Fruit fly (Drosophila melanogaster) whole organism, adult: ENCODE data around the gene Brms1.
A peak's percentile ranks its signal among the peaks of the same experiment; 100 is the strongest.

Experiments
- CG11617 ChIP-seq: fragments of 200-800 bp; sonication (Bioruptor generic); optimal IDR thresholded peaks from 2 replicates; lab custom pipeline; 2017; ENCODE audit warnings: mild to moderate bottlenecking, missing biosample characterization, missing genetic modification reagents, missing genetic modification characterization
- CG12768 ChIP-seq: fragments of 200-800 bp; sonication (Bioruptor generic); optimal IDR thresholded peaks from 2 replicates; lab custom pipeline; 2017; ENCODE audit warnings: missing biosample characterization, missing genetic modification characterization, mild to moderate bottlenecking, moderate library complexity, missing genetic modification reagents
- CG14711 ChIP-seq: fragments of 200-800 bp; sonication (Bioruptor generic); optimal IDR thresholded peaks from 2 replicates; lab custom pipeline; 2018; ENCODE audit warnings: missing biosample characterization, mild to moderate bottlenecking, missing genetic modification characterization, moderate library complexity
- CG1620 ChIP-seq: fragments of 200-800 bp; sonication (Bioruptor generic); optimal IDR thresholded peaks from 2 replicates; lab custom pipeline; 2016; ENCODE audit warnings: missing biosample characterization, missing genetic modification characterization
- CG33017 ChIP-seq: fragments of 200-800 bp; sonication (Bioruptor generic); optimal IDR thresholded peaks from 2 replicates; lab custom pipeline; 2018; ENCODE audit warnings: missing biosample characterization, mild to moderate bottlenecking, missing genetic modification characterization, moderate library complexity
- CG5204 ChIP-seq: fragments of 200-800 bp; sonication (Bioruptor generic); optimal IDR thresholded peaks from 2 replicates; lab custom pipeline; 2016; ENCODE audit warnings: missing biosample characterization, missing genetic modification characterization
- CG7045 ChIP-seq: fragments of 200-800 bp; sonication (Bioruptor generic); optimal IDR thresholded peaks from 2 replicates; lab custom pipeline; 2017; ENCODE audit warnings: missing biosample characterization, mild to moderate bottlenecking, missing genetic modification characterization
- CG7101 ChIP-seq: fragments of 200-800 bp; sonication (Bioruptor generic); optimal IDR thresholded peaks from 2 replicates; lab custom pipeline; 2018; ENCODE audit warnings: missing biosample characterization, mild to moderate bottlenecking, missing genetic modification characterization, moderate library complexity
- Clk ChIP-seq: fragments of 200-800 bp; sonication (Bioruptor generic); optimal IDR thresholded peaks from 2 replicates; lab custom pipeline; 2017; ENCODE audit warnings: missing biosample characterization, missing genetic modification characterization
- Crg-1 ChIP-seq: fragments of 200-800 bp; sonication (Bioruptor generic); optimal IDR thresholded peaks from 2 replicates; lab custom pipeline; 2016; ENCODE audit warnings: missing biosample characterization, missing genetic modification characterization
- Hr96 ChIP-seq: fragments of 200-800 bp; sonication (Bioruptor generic); optimal IDR thresholded peaks from 2 replicates; lab custom pipeline; 2016; ENCODE audit warnings: missing biosample characterization, missing genetic modification characterization
- Mnt ChIP-seq: fragments of 200-800 bp; sonication (Bioruptor generic); optimal IDR thresholded peaks from 2 replicates; lab custom pipeline; 2016; ENCODE audit warnings: missing biosample characterization, mild to moderate bottlenecking, missing genetic modification characterization
- bab1 ChIP-seq: fragments of 200-800 bp; sonication (Bioruptor generic); optimal IDR thresholded peaks from 3 replicates; lab custom pipeline; 2019; ENCODE audit warnings: missing biosample characterization, mild to moderate bottlenecking, missing genetic modification characterization, moderate library complexity
- cic ChIP-seq: fragments of 200-800 bp; sonication (Bioruptor generic); optimal IDR thresholded peaks from 2 replicates; lab custom pipeline; 2017; ENCODE audit warnings: missing biosample characterization, mild to moderate bottlenecking, missing genetic modification characterization, moderate library complexity
- cnc ChIP-seq, 2 experiments: fragments of >200 bp; optimal IDR thresholded peaks; 2 replicates each; lab custom pipeline; 2017
- kay ChIP-seq: fragments of 200-800 bp; sonication (Bioruptor generic); peaks from one replicate; lab custom pipeline; 2016; ENCODE audit warnings: missing biosample characterization, missing genetic modification characterization, borderline replicate concordance
- ovo ChIP-seq: fragments of 200-800 bp; sonication (Bioruptor generic); optimal IDR thresholded peaks from 2 replicates; lab custom pipeline; 2016; ENCODE audit warnings: missing biosample characterization, missing genetic modification characterization
- pad ChIP-seq: fragments of 200-800 bp; sonication (Bioruptor generic); optimal IDR thresholded peaks from 3 replicates; lab custom pipeline; 2017; ENCODE audit warnings: missing biosample characterization, missing genetic modification characterization, mild to moderate bottlenecking, moderate library complexity, missing genetic modification reagents
- tj ChIP-seq: fragments of 200-800 bp; sonication (Bioruptor generic); optimal IDR thresholded peaks from 3 replicates; lab custom pipeline; 2017; ENCODE audit warnings: missing biosample characterization, mild to moderate bottlenecking, missing genetic modification characterization, moderate library complexity
- toe ChIP-seq: fragments of 200-800 bp; sonication (Bioruptor generic); optimal IDR thresholded peaks from 2 replicates; lab custom pipeline; 2016; ENCODE audit warnings: missing biosample characterization, missing genetic modification characterization

The Brms1 gene

dm6 chrX:12905014-12905900 lies 4.2 kb downstream of the Brms1 start:
- TF ChIP-seq tj (GFP tag; lab: Kevin White, UChicago) (no peak), CG12768 (GFP tag; lab: Kevin White, UChicago) (no peak), Clk (GFP tag; lab: Kevin White, UChicago) (no peak), CG1620 (no peak), cnc (optimal IDR thresholded peaks at IDR 0.05; lab: Kevin White, UChicago) (no peak), cic (GFP tag; lab: Kevin White, UChicago) (peak; percentile 7), Hr96 (GFP tag; lab: Kevin White, UChicago) (no peak), toe (GFP tag; lab: Kevin White, UChicago) (no peak), CG7045 (no peak), bab1 (peak; percentile 52), CG5204 (GFP tag; lab: Kevin White, UChicago) (no peak), CG14711 (tag; lab: Kevin White, UChicago) (peak; percentile 46), ovo (peak; percentile 97), Mnt (GFP tag; lab: Kevin White, UChicago) (peak; percentile 91), pad (GFP tag; lab: Kevin White, UChicago) (peak; percentile 49), kay (GFP tag; lab: Kevin White, UChicago) (no peak), CG11617 (GFP tag; lab: Kevin White, UChicago) (no peak), Crg-1 (GFP tag; lab: Kevin White, UChicago) (no peak), CG33017 (peak; percentile 33), CG7101 (tag; lab: Kevin White, UChicago) (peak; percentile 60)

dm6 chrX:12903099-12903616 lies 6.3 kb downstream of the Brms1 start, which contains the start of gene Flad1:
Gene Flad1, minus strand, starts transcription at chrX:12903516.
- TF ChIP-seq Hr96 (GFP tag; lab: Kevin White, UChicago) (no peak), Clk (GFP tag; lab: Kevin White, UChicago) (no peak), CG11617 (GFP tag; lab: Kevin White, UChicago) (peak; percentile 13), Crg-1 (GFP tag; lab: Kevin White, UChicago) (no peak), CG7101 (tag; lab: Kevin White, UChicago) (no peak), CG12768 (GFP tag; lab: Kevin White, UChicago) (peak; percentile 20), toe (GFP tag; lab: Kevin White, UChicago) (no peak), cic (GFP tag; lab: Kevin White, UChicago) (peak; percentile 41), CG1620 (no peak), tj (GFP tag; lab: Kevin White, UChicago) (peak; percentile 86), CG7045 (no peak), bab1 (peak; percentile 58), CG5204 (GFP tag; lab: Kevin White, UChicago) (no peak), Mnt (GFP tag; lab: Kevin White, UChicago) (peak; percentile 96), CG33017 (no peak), pad (GFP tag; lab: Kevin White, UChicago) (peak; percentile 10), CG14711 (tag; lab: Kevin White, UChicago) (no peak), kay (GFP tag; lab: Kevin White, UChicago) (no peak), ovo (no peak), cnc (optimal IDR thresholded peaks at IDR 0.05; lab: Kevin White, UChicago) (no peak)

- TF ChIP-seq bab1 (peak; percentile 55), tj (GFP tag; lab: Kevin White, UChicago) (peak; percentile 18), kay (GFP tag; lab: Kevin White, UChicago) (no peak), toe (GFP tag; lab: Kevin White, UChicago) (no peak)
Measured at dm6 chrX:12900718-12901442, 8.5 kb downstream of the Brms1 start, which contains the start of gene Coq8. Gene Coq8, minus strand, starts transcription at chrX:12901114.

dm6 chrX:12898569-12898968 lies 10.9 kb downstream of the Brms1 start, which contains the start of gene CG32650:
Gene CG32650, minus strand, starts transcription at chrX:12898669.
- TF ChIP-seq Crg-1 (GFP tag; lab: Kevin White, UChicago) (no peak), cic (GFP tag; lab: Kevin White, UChicago) (no peak), ovo (no peak), CG1620 (no peak), Clk (GFP tag; lab: Kevin White, UChicago) (no peak), Mnt (GFP tag; lab: Kevin White, UChicago) (no peak), cnc (optimal IDR thresholded peaks at IDR 0.05; lab: Kevin White, UChicago) (no peak), toe (GFP tag; lab: Kevin White, UChicago) (no peak), CG11617 (GFP tag; lab: Kevin White, UChicago) (no peak), CG7101 (tag; lab: Kevin White, UChicago) (no peak), CG33017 (no peak)

dm6 chrX:12897150-12897549 lies 12.3 kb downstream of the Brms1 start, which contains the start of gene Pde9:
Gene Pde9, minus strand, starts transcription at chrX:12897327.
- TF ChIP-seq CG14711 (tag; lab: Kevin White, UChicago) (no peak), bab1 (peak; percentile 21), ovo (peak; percentile 49), CG7101 (tag; lab: Kevin White, UChicago) (no peak), pad (GFP tag; lab: Kevin White, UChicago) (no peak), toe (GFP tag; lab: Kevin White, UChicago) (no peak), cic (GFP tag; lab: Kevin White, UChicago) (no peak)
